Fruit fly (Drosophila melanogaster): ENCODE data around the gene heca.
A peak's percentile ranks its signal among the peaks of the same experiment; 100 is the strongest.

heca gene

dm6 chr3R:30245739-30246589, 31.8 kb upstream of the heca start (continued):
- TF ChIP-seq Sox14 (GFP tag; optimal IDR thresholded peaks at IDR 0.05): peak; percentile 2
- TF ChIP-seq CG32006 (GFP tag; optimal IDR thresholded peaks at IDR 0.05): no peak
- TF ChIP-seq ss (GFP tag; optimal IDR thresholded peaks at IDR 0.05): no peak
- TF ChIP-seq Lpt (GFP tag; optimal IDR thresholded peaks at IDR 0.05): no peak
- peak; percentile 9 for TF ChIP-seq Sox102F (GFP tag; optimal IDR thresholded peaks at IDR 0.05)
- TF ChIP-seq CG6276 (GFP tag; optimal IDR thresholded peaks at IDR 0.05): no peak
- TF ChIP-seq CG6854 (GFP tag; optimal IDR thresholded peaks at IDR 0.05): no peak
- TF ChIP-seq Eip93F (GFP tag; optimal IDR thresholded peaks at IDR 0.05): no peak
- no peak for TF ChIP-seq CG16779 (tag; optimal IDR thresholded peaks at IDR 0.05)
- no peak for TF ChIP-seq CG8319 (GFP tag; optimal IDR thresholded peaks at IDR 0.05)
- TF ChIP-seq Ets96B (tag; optimal IDR thresholded peaks at IDR 0.05): no peak
- TF ChIP-seq CG11902 (GFP tag; optimal IDR thresholded peaks at IDR 0.05): no peak
- no peak for TF ChIP-seq CG9139 (GFP tag; optimal IDR thresholded peaks at IDR 0.05)
- TF ChIP-seq CG8632 (GFP tag; optimal IDR thresholded peaks at IDR 0.05): peak; percentile 11

dm6 chr3R:30246603-30247002, 31.1 kb upstream of the heca start, which contains the start of gene CG9733:
Gene CG9733, minus strand, starts transcription at chr3R:30246703.
- peak; percentile 28 for TF ChIP-seq svp (GFP tag)
- TF ChIP-seq Hr38 (GFP tag; optimal IDR thresholded peaks at IDR 0.05): no peak

- TF ChIP-seq eg (GFP tag; IDR thresholded peaks at IDR 0.05): 0 out of 3 replicates have a peak, but pooled peaks have one; percentile 26
- TF ChIP-seq Met (GFP tag; optimal IDR thresholded peaks at IDR 0.05): no peak
- peak; percentile 41 for TF ChIP-seq Eip78C (GFP tag)
Observed at dm6 chr3R:30247802-30248363, 29.8 kb upstream of the heca start.

dm6 chr3R:30248565-30248964, 29.2 kb upstream of the heca start:
- TF ChIP-seq CG8119 (GFP tag; IDR thresholded peaks at IDR 0.05) (no peak), Sox102F (GFP tag; optimal IDR thresholded peaks at IDR 0.05) (no peak), Eip78C (GFP tag) (peak; percentile 41), Ets96B (tag; optimal IDR thresholded peaks at IDR 0.05) (no peak)

- no peak for TF ChIP-seq topi (GFP tag; optimal IDR thresholded peaks at IDR 0.05)
- no peak for TF ChIP-seq fkh (GFP tag; optimal IDR thresholded peaks at IDR 0.05)
- TF ChIP-seq pdm3 (GFP tag; optimal IDR thresholded peaks at IDR 0.05): no peak
- TF ChIP-seq Ets96B (tag; optimal IDR thresholded peaks at IDR 0.05): no peak
- TF ChIP-seq Eip78C (GFP tag): no peak
- no peak for TF ChIP-seq spab (GFP tag; optimal IDR thresholded peaks at IDR 0.05)
- no peak for TF ChIP-seq CG4318 (GFP tag; optimal IDR thresholded peaks at IDR 0.05)
- TF ChIP-seq CG11294 (GFP tag; IDR thresholded peaks at IDR 0.05): no peak
- no peak for TF ChIP-seq CG32006 (GFP tag; optimal IDR thresholded peaks at IDR 0.05)
- TF ChIP-seq cyc (GFP tag; optimal IDR thresholded peaks at IDR 0.05): no peak
- TF ChIP-seq CG11762 (GFP tag; optimal IDR thresholded peaks at IDR 0.05; ENCODE audit: insufficient read depth): no peak
- TF ChIP-seq esn (GFP tag; optimal IDR thresholded peaks at IDR 0.05): no peak
- no peak for TF ChIP-seq CG15336 (GFP tag; IDR thresholded peaks at IDR 0.05)
- TF ChIP-seq Eip93F (GFP tag; optimal IDR thresholded peaks at IDR 0.05): no peak
Observed at dm6 chr3R:30249283-30249682, 28.4 kb upstream of the heca start, which contains the start of gene CG34299. Gene CG34299, plus strand, starts transcription at chr3R:30249583.

- TF ChIP-seq Eip75B (GFP tag; optimal IDR thresholded peaks at IDR 0.05) (no peak), CG34406 (GFP tag; optimal IDR thresholded peaks at IDR 0.05) (no peak), Hr38 (GFP tag; optimal IDR thresholded peaks at IDR 0.05) (no peak), CG11762 (GFP tag; optimal IDR thresholded peaks at IDR 0.05; ENCODE audit: insufficient read depth) (no peak), Met (GFP tag; optimal IDR thresholded peaks at IDR 0.05) (no peak), CG8632 (GFP tag; optimal IDR thresholded peaks at IDR 0.05) (no peak), eg (GFP tag; IDR thresholded peaks at IDR 0.05) (no peak), fd85E (GFP tag; optimal IDR thresholded peaks at IDR 0.05) (no peak), CG8119 (GFP tag; IDR thresholded peaks at IDR 0.05) (no peak), Gug (GFP tag; IDR thresholded peaks at IDR 0.05) (no peak), esn (GFP tag; optimal IDR thresholded peaks at IDR 0.05) (no peak), fkh (GFP tag; optimal IDR thresholded peaks at IDR 0.05) (no peak), CG15336 (GFP tag; IDR thresholded peaks at IDR 0.05) (no peak), CG10669 (GFP tag; optimal IDR thresholded peaks at IDR 0.05) (no peak), Blimp-1 (GFP tag; optimal IDR thresholded peaks at IDR 0.05) (no peak), acj6 (GFP tag; optimal IDR thresholded peaks at IDR 0.05) (no peak), lz (GFP tag; optimal IDR thresholded peaks at IDR 0.05) (no peak)
Observed at dm6 chr3R:30250496-30250978, 27.2 kb upstream of the heca start, which contains the start of gene CG9682. Gene CG9682, plus strand, starts transcription at chr3R:30250928.

Measured in whole organism, prepupa.